Worm (Caenorhabditis elegans) whole organism, L3 larva: ENCODE data around the gene nhr-147.

Experiments used
- ama-1 ChIP-seq: fragments of 150-350 bp; optimal IDR thresholded peaks from 2 replicates; lab custom pipeline; 2018
- fos-1 ChIP-seq: fragments of 150-350 bp; optimal IDR thresholded peaks from 2 replicates; lab custom pipeline; 2014; ENCODE audit warnings: missing biosample characterization, missing genetic modification characterization
- nhr-67 ChIP-seq: fragments of 150-350 bp; optimal IDR thresholded peaks from 2 replicates; lab custom pipeline; 2014; ENCODE audit warnings: missing biosample characterization, missing genetic modification characterization
- pqm-1 ChIP-seq: fragments of 150-350 bp; optimal IDR thresholded peaks from 2 replicates; lab custom pipeline; 2017; ENCODE audit warnings: missing biosample characterization, missing genetic modification characterization, inconsistent platforms
- zag-1 ChIP-seq: fragments of 150-350 bp; optimal IDR thresholded peaks from 2 replicates; lab custom pipeline; 2014; ENCODE audit warnings: missing biosample characterization, missing genetic modification characterization

DNA sequence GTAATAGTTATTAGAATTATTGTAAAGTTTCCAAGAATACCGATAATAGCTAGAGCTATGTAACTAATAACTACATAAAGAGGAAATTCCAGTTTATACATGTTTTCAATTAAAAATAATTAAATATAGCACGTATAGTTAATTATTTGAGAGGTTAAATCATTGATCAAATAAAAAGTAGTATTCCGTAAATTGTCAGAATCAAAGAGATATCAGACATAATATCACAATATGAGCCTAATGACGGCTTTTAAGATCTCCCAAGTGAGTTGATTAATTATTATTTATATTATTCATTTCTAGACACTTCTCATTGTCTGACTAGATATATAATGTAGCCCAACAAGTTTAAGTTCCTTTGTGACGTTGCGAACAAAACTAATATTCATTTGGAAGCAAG is 33.8 kb downstream of the nhr-147 start, which contains the start of gene srsx-24:
- TF ChIP-seq fos-1 (tag; lab: Kevin White, UChicago) (no peak), ama-1 (lab: Kevin White, UChicago) (no peak), zag-1 (tag; lab: Kevin White, UChicago) (no peak), pqm-1 (tag; lab: Kevin White, UChicago) (no peak), nhr-67 (tag; lab: Kevin White, UChicago) (no peak)
